Worm (Caenorhabditis elegans) whole organism, early embryonic: Measurements from ENCODE around the gene cdr-4.

Experiments
- B0310.2 ChIP-seq: sonication (generic microtip); optimal IDR thresholded peaks from 2 replicates; lab custom pipeline; 2016; ENCODE audit warnings: mild to moderate bottlenecking, missing genetic modification characterization, missing compliant biosample characterization
- F13C5.2 ChIP-seq: sonication (generic microtip); optimal IDR thresholded peaks from 2 replicates; lab custom pipeline; 2017; ENCODE audit warnings: mild to moderate bottlenecking, missing genetic modification characterization, inconsistent platforms, missing compliant biosample characterization
- aly-1 ChIP-seq: sonication (generic microtip); optimal IDR thresholded peaks from 2 replicates; lab custom pipeline; 2016; ENCODE audit warnings: missing genetic modification characterization, missing compliant biosample characterization
- ama-1 ChIP-seq: fragments of 150-350 bp; optimal IDR thresholded peaks from 2 replicates; lab custom pipeline; 2014
- ceh-13 ChIP-seq: fragments of 200-800 bp; sonication (Bioruptor generic); optimal IDR thresholded peaks from 2 replicates; lab custom pipeline; 2018; ENCODE audit warnings: mild to moderate bottlenecking, missing genetic modification characterization, missing compliant biosample characterization
- ceh-36 ChIP-seq: sonication (generic microtip); optimal IDR thresholded peaks from 2 replicates; lab custom pipeline; 2016; ENCODE audit warnings: missing genetic modification characterization, inconsistent platforms, missing compliant biosample characterization
- ets-7 ChIP-seq: sonication (generic microtip); optimal IDR thresholded peaks from 2 replicates; lab custom pipeline; 2016; ENCODE audit warnings: missing genotype, missing genetic modification characterization, missing compliant biosample characterization
- flt-1 ChIP-seq: fragments of 200-800 bp; sonication (Bioruptor generic); IDR thresholded peaks from 2 replicates; pipeline ENCODE4 v1.3.6; 2022; ENCODE audit warnings: missing genetic modification characterization, missing compliant biosample characterization
- hmbx-1 ChIP-seq: sonication (generic microtip); optimal IDR thresholded peaks from 2 replicates; lab custom pipeline; 2016; ENCODE audit warnings: mild to moderate bottlenecking, missing genetic modification characterization, missing compliant biosample characterization
- hmg-4 ChIP-seq: fragments of 200-800 bp; sonication (Bioruptor generic); optimal IDR thresholded peaks from 2 replicates; lab custom pipeline; 2018; ENCODE audit warnings: mild to moderate bottlenecking, missing genetic modification characterization, missing compliant biosample characterization
- hnd-1 ChIP-seq: sonication (generic microtip); optimal IDR thresholded peaks from 2 replicates; lab custom pipeline; 2016; ENCODE audit warnings: missing genetic modification characterization, missing compliant biosample characterization
- pes-1 ChIP-seq: fragments of 200-800 bp; sonication (Bioruptor generic); IDR thresholded peaks from 2 replicates; pipeline ENCODE4 v1.3.6; 2022; ENCODE audit warnings: missing genetic modification reagents, missing genetic modification characterization, missing compliant biosample characterization
- scrt-1 ChIP-seq: fragments of 200-800 bp; sonication (Bioruptor generic); IDR thresholded peaks from 2 replicates; pipeline ENCODE4 v1.3.6; 2022; ENCODE audit warnings: missing genetic modification characterization, missing compliant biosample characterization
- sea-1 ChIP-seq: fragments of 200-800 bp; sonication (Bioruptor generic); conservative IDR thresholded peaks from 2 replicates; pipeline ENCODE4 v1.3.6; 2022; ENCODE audit warnings: missing genetic modification characterization, missing compliant biosample characterization
- tbx-11 ChIP-seq: fragments of 200-800 bp; sonication (Bioruptor generic); IDR thresholded peaks from 2 replicates; pipeline ENCODE4 v1.3.6; 2022; ENCODE audit warnings: missing genetic modification characterization, missing compliant biosample characterization
- tbx-37 ChIP-seq: fragments of 200-800 bp; sonication (Bioruptor generic); conservative IDR thresholded peaks from 2 replicates; pipeline ENCODE4 v1.3.6; 2022; ENCODE audit warnings: missing genetic modification reagents, missing genetic modification characterization, missing compliant biosample characterization
- tra-4 ChIP-seq: sonication (generic microtip); optimal IDR thresholded peaks from 2 replicates; lab custom pipeline; 2017; ENCODE audit warnings: missing genetic modification characterization, missing compliant biosample characterization

cdr-4 gene

ce11 chrV:12365104-12365503 lies 43.3 kb downstream of the cdr-4 start, which contains the start of gene fipr-2:
fipr-2 (plus strand) TSS chrV:12365348.
- no peak for TF ChIP-seq sea-1 (GFP tag; lab: Robert Waterston, UW)
- no peak for TF ChIP-seq F13C5.2 (tag; lab: Kevin White, UChicago)
- no peak for TF ChIP-seq tbx-11 (GFP tag; lab: Robert Waterston, UW)
- TF ChIP-seq aly-1 (tag; lab: Kevin White, UChicago) = no peak
- TF ChIP-seq tra-4 = no peak
- no peak for TF ChIP-seq tbx-37 (GFP tag; lab: Robert Waterston, UW)
- no peak for TF ChIP-seq ets-7 (tag; lab: Kevin White, UChicago)
- no peak for TF ChIP-seq scrt-1 (GFP tag; lab: Robert Waterston, UW)
- TF ChIP-seq ceh-36 (tag; lab: Kevin White, UChicago) = no peak
- TF ChIP-seq B0310.2 (tag; lab: Kevin White, UChicago) = no peak
- no peak for TF ChIP-seq hmbx-1 (tag; lab: Kevin White, UChicago)
- TF ChIP-seq ama-1 (lab: Kevin White, UChicago) = no peak
- TF ChIP-seq ceh-13 (GFP tag; lab: Kevin White, UChicago) = no peak
- TF ChIP-seq flt-1 = no peak
- no peak for TF ChIP-seq hmg-4 (GFP tag; lab: Kevin White, UChicago)

- no peak for TF ChIP-seq sea-1 (GFP tag; lab: Robert Waterston, UW)
- TF ChIP-seq pes-1 (GFP tag; lab: Robert Waterston, UW) = no peak
- TF ChIP-seq aly-1 (tag; lab: Kevin White, UChicago) = no peak
- TF ChIP-seq scrt-1 (GFP tag; lab: Robert Waterston, UW) = no peak
- TF ChIP-seq tbx-37 (GFP tag; lab: Robert Waterston, UW) = no peak
- TF ChIP-seq hmbx-1 (tag; lab: Kevin White, UChicago) = no peak
These were observed 46.8 kb downstream of the cdr-4 start, which contains the start of gene fipr-1 for ce11 chrV:12361644-12362043. fipr-1 (minus strand) TSS chrV:12361744.

ce11 chrV:12358347-12358746 lies 50.1 kb downstream of the cdr-4 start, which contains the start of gene F23H12.5:
F23H12.5 (plus strand) TSS chrV:12358647.
- TF ChIP-seq tbx-37 (GFP tag; lab: Robert Waterston, UW) (no peak), tbx-11 (GFP tag; lab: Robert Waterston, UW) (no peak), hmg-4 (GFP tag; lab: Kevin White, UChicago) (no peak), sea-1 (GFP tag; lab: Robert Waterston, UW) (no peak), hnd-1 (tag; lab: Kevin White, UChicago) (no peak), pes-1 (GFP tag; lab: Robert Waterston, UW) (no peak), aly-1 (tag; lab: Kevin White, UChicago) (no peak), F13C5.2 (tag; lab: Kevin White, UChicago) (no peak), scrt-1 (GFP tag; lab: Robert Waterston, UW) (no peak), ets-7 (tag; lab: Kevin White, UChicago) (no peak), ama-1 (lab: Kevin White, UChicago) (no peak), tra-4 (no peak), flt-1 (no peak), ceh-13 (GFP tag; lab: Kevin White, UChicago) (no peak), B0310.2 (tag; lab: Kevin White, UChicago) (no peak), ceh-36 (tag; lab: Kevin White, UChicago) (no peak), hmbx-1 (tag; lab: Kevin White, UChicago) (no peak)

- TF ChIP-seq sea-1 (GFP tag; lab: Robert Waterston, UW) (no peak), hnd-1 (tag; lab: Kevin White, UChicago) (no peak), tra-4 (no peak), ama-1 (lab: Kevin White, UChicago) (no peak), F13C5.2 (tag; lab: Kevin White, UChicago) (no peak), tbx-37 (GFP tag; lab: Robert Waterston, UW) (no peak), aly-1 (tag; lab: Kevin White, UChicago) (no peak), ets-7 (tag; lab: Kevin White, UChicago) (no peak), hmg-4 (GFP tag; lab: Kevin White, UChicago) (no peak), hmbx-1 (tag; lab: Kevin White, UChicago) (no peak), scrt-1 (GFP tag; lab: Robert Waterston, UW) (no peak), ceh-13 (GFP tag; lab: Kevin White, UChicago) (no peak), pes-1 (GFP tag; lab: Robert Waterston, UW) (no peak), flt-1 (no peak), B0310.2 (tag; lab: Kevin White, UChicago) (no peak), tbx-11 (GFP tag; lab: Robert Waterston, UW) (no peak)
These were observed 50.8 kb downstream of the cdr-4 start for ce11 chrV:12357632-12358031.
